Worm (Caenorhabditis elegans): Measurements from ENCODE around the gene srw-6.

The srw-6 gene

ce11 chrV:3812291-3812690 is 3.9 kb downstream of the srw-6 start, which contains the start of gene scl-12:
TSS of gene scl-12 (plus strand) at chrV:3812591.
- TF ChIP-seq C34B4.2 (tag; optimal IDR thresholded peaks at IDR 0.05) (no peak), efl-1 (optimal IDR thresholded peaks at IDR 0.05) (no peak), efl-1 (GFP tag; optimal IDR thresholded peaks at IDR 0.05 in 1 of 2) (peak in 1 of 2 experiments; percentile 80), unc-30 (tag; optimal IDR thresholded peaks at IDR 0.05) (no peak)

- TF ChIP-seq zag-1 (tag; optimal IDR thresholded peaks at IDR 0.05) (no peak), nhr-71 (tag; optimal IDR thresholded peaks at IDR 0.05) (no peak), jun-1 (tag; optimal IDR thresholded peaks at IDR 0.05) (no peak), ama-1 (optimal IDR thresholded peaks at IDR 0.05) (no peak), ets-5 (GFP tag; IDR thresholded peaks at IDR 0.05) (no peak), efl-1 (optimal IDR thresholded peaks at IDR 0.05) (no peak), efl-1 (GFP tag; optimal IDR thresholded peaks at IDR 0.05 in 1 of 2) (peak in 1 of 2 experiments; percentile 37)
Measured at ce11 chrV:3814009-3814408, 5.6 kb downstream of the srw-6 start.

- no peak for TF ChIP-seq nhr-90 (tag; optimal IDR thresholded peaks at IDR 0.05; ENCODE audit: poor library complexity)
- TF ChIP-seq elt-2 (tag; optimal IDR thresholded peaks at IDR 0.05), result no peak
- peak; percentile 43 for TF ChIP-seq pax-3 (tag; optimal IDR thresholded peaks at IDR 0.05)
- no peak for TF ChIP-seq F16B12.6 (tag; optimal IDR thresholded peaks at IDR 0.05)
- no peak for TF ChIP-seq C34B4.2 (tag; optimal IDR thresholded peaks at IDR 0.05)
- no peak for TF ChIP-seq nhr-237 (tag; optimal IDR thresholded peaks at IDR 0.05)
- no peak for TF ChIP-seq C04F5.9 (tag; optimal IDR thresholded peaks at IDR 0.05)
- no peak for TF ChIP-seq sox-4 (tag; optimal IDR thresholded peaks at IDR 0.05)
- no peak for TF ChIP-seq mef-2 (tag; optimal IDR thresholded peaks at IDR 0.05)
- no peak for TF ChIP-seq rnt-1 (tag; optimal IDR thresholded peaks at IDR 0.05)
- TF ChIP-seq ceh-88 (GFP tag; IDR thresholded peaks at IDR 0.05), result no peak
- peak; percentile 7 for TF ChIP-seq snu-23 (GFP tag; optimal IDR thresholded peaks at IDR 0.05)
- no peak for TF ChIP-seq unc-130 (tag; optimal IDR thresholded peaks at IDR 0.05)
- peak; percentile 43 for TF ChIP-seq egl-13 (tag; optimal IDR thresholded peaks at IDR 0.05)
- no peak for TF ChIP-seq ces-1 (GFP tag; optimal IDR thresholded peaks at IDR 0.05)
- no peak for TF ChIP-seq mab-9 (GFP tag; IDR thresholded peaks at IDR 0.05)
- no peak for TF ChIP-seq irx-1 (tag; optimal IDR thresholded peaks at IDR 0.05)
- no peak for TF ChIP-seq unc-30 (tag; optimal IDR thresholded peaks at IDR 0.05)
- peak; percentile 5 for TF ChIP-seq fos-1 (tag; optimal IDR thresholded peaks at IDR 0.05)
- no peak for TF ChIP-seq lir-3 (tag; optimal IDR thresholded peaks at IDR 0.05; ENCODE audit: poor library complexity)
- no peak for TF ChIP-seq hlh-4 (tag; optimal IDR thresholded peaks at IDR 0.05)
- TF ChIP-seq nhr-47 (tag; optimal IDR thresholded peaks at IDR 0.05), result peak; percentile 48
- TF ChIP-seq fkh-8 (tag; optimal IDR thresholded peaks at IDR 0.05), result peak; percentile 83
- TF ChIP-seq mdl-1 (tag; optimal IDR thresholded peaks at IDR 0.05), result no peak
- TF ChIP-seq ets-5 (GFP tag; IDR thresholded peaks at IDR 0.05), result no peak
- peak; percentile 77 for TF ChIP-seq dsc-1 (tag; optimal IDR thresholded peaks at IDR 0.05)
- TF ChIP-seq lin-15B (tag; optimal IDR thresholded peaks at IDR 0.05), result no peak
- no peak for TF ChIP-seq Y116A8C.19 (tag; optimal IDR thresholded peaks at IDR 0.05; ENCODE audit: borderline replicate concordance)
- TF ChIP-seq elt-3 (tag; optimal IDR thresholded peaks at IDR 0.05), result no peak
- no peak for TF ChIP-seq pqm-1 (tag; optimal IDR thresholded peaks at IDR 0.05)
- TF ChIP-seq pag-3 (tag; optimal IDR thresholded peaks at IDR 0.05; ENCODE audit: borderline replicate concordance, insufficient read depth), result no peak
- TF ChIP-seq xbp-1 (tag; optimal IDR thresholded peaks at IDR 0.05), result no peak
- no peak for TF ChIP-seq tlp-1 (tag; optimal IDR thresholded peaks at IDR 0.05)
- TF ChIP-seq nhr-19 (GFP tag; conservative IDR thresholded peaks at IDR 0.05), result no peak
- no peak for TF ChIP-seq ceh-82 (tag; optimal IDR thresholded peaks at IDR 0.05)
- TF ChIP-seq efl-1 (optimal IDR thresholded peaks at IDR 0.05), result no peak
- no peak for TF ChIP-seq efl-1 (GFP tag; optimal IDR thresholded peaks at IDR 0.05 in 1 of 2)
- no peak for TF ChIP-seq unc-62 (GFP tag; optimal IDR thresholded peaks at IDR 0.05)
- no peak for TF ChIP-seq nhr-77 (tag; optimal IDR thresholded peaks at IDR 0.05)
- TF ChIP-seq nhr-76 (tag; optimal IDR thresholded peaks at IDR 0.05), result no peak
- TF ChIP-seq aha-1 (tag; optimal IDR thresholded peaks at IDR 0.05), result no peak
- TF ChIP-seq dpl-1 (GFP tag; optimal IDR thresholded peaks at IDR 0.05), result no peak
- TF ChIP-seq nhr-11 (tag; optimal IDR thresholded peaks at IDR 0.05), result no peak
- TF ChIP-seq nhr-84 (tag; optimal IDR thresholded peaks at IDR 0.05), result no peak
- peak; percentile 6 for TF ChIP-seq mep-1 (tag; optimal IDR thresholded peaks at IDR 0.05)
- no peak for TF ChIP-seq lin-13 (GFP tag; optimal IDR thresholded peaks at IDR 0.05)
Measured at ce11 chrV:3814938-3815337, 6.5 kb downstream of the srw-6 start, which contains the start of gene H10D18.1. TSS of gene H10D18.1 (plus strand) at chrV:3815214.
